Worm (Caenorhabditis elegans) whole organism, L4 larva: ENCODE data around the gene Y37D8A.19.

Source experiments
- D1046.2 ChIP-seq: fragments of 200-800 bp; sonication (Bioruptor generic); IDR thresholded peaks from 2 replicates; pipeline ENCODE4 v1.3.6; 2022; ENCODE audit warnings: missing genetic modification characterization, missing compliant biosample characterization
- F44E2.7 ChIP-seq: fragments of 200-800 bp; sonication (Bioruptor generic); IDR thresholded peaks from 2 replicates; pipeline ENCODE4 v2.1.2; 2022; ENCODE audit warnings: missing genetic modification characterization, missing compliant biosample characterization
- ama-1 ChIP-seq: fragments of 150-350 bp; optimal IDR thresholded peaks from 2 replicates; lab custom pipeline; 2014; ENCODE audit warnings: inconsistent platforms, mixed read lengths
- daf-19 ChIP-seq: fragments of 200-800 bp; sonication (Bioruptor generic); conservative IDR thresholded peaks from 2 replicates; pipeline ENCODE4 v1.3.6; 2022; ENCODE audit warnings: missing genetic modification characterization, missing compliant biosample characterization
- dpl-1 ChIP-seq: fragments of 150-350 bp; optimal IDR thresholded peaks from 2 replicates; lab custom pipeline; 2014; ENCODE audit warnings: missing biosample characterization, missing genetic modification reagents, missing genetic modification characterization
- dve-1 ChIP-seq: sonication (generic microtip); optimal IDR thresholded peaks from 2 replicates; lab custom pipeline; 2017; ENCODE audit warnings: antibody characterized with exemption, mild to moderate bottlenecking, missing genetic modification characterization, missing compliant biosample characterization; ENCODE audit not compliant: insufficient read depth
- nhr-76 ChIP-seq: fragments of 150-350 bp; optimal IDR thresholded peaks from 2 replicates; lab custom pipeline; 2014; ENCODE audit warnings: missing biosample characterization, missing genetic modification characterization
- pha-4 ChIP-seq, 2 experiments: fragments of 150-350 bp in 1 of 2; fragments of 200-800 bp in 1 of 2; sonication (Bioruptor generic) in 1 of 2; IDR thresholded peaks in 1 of 2; optimal IDR thresholded peaks in 1 of 2; 2 replicates each; pipeline versions ENCODE4 v1.3.6 to Lab custom; 2014 to 2022; ENCODE audit warnings: missing genetic modification characterization in 2 of 2, missing genetic modification reagents in 2 of 2, missing biosample characterization in 1 of 2, missing compliant biosample characterization in 1 of 2
- pqm-1 ChIP-seq: sonication (generic microtip); optimal IDR thresholded peaks from 2 replicates; lab custom pipeline; 2017; ENCODE audit warnings: missing biosample characterization, missing genetic modification characterization
- unc-130 ChIP-seq: sonication (generic microtip); optimal IDR thresholded peaks from 2 replicates; lab custom pipeline; 2016; ENCODE audit warnings: missing genetic modification reagents, missing genetic modification characterization, missing compliant biosample characterization
- zag-1 ChIP-seq: fragments of 150-350 bp; optimal IDR thresholded peaks from 2 replicates; lab custom pipeline; 2014; ENCODE audit warnings: missing biosample characterization, missing genetic modification characterization

DNA sequence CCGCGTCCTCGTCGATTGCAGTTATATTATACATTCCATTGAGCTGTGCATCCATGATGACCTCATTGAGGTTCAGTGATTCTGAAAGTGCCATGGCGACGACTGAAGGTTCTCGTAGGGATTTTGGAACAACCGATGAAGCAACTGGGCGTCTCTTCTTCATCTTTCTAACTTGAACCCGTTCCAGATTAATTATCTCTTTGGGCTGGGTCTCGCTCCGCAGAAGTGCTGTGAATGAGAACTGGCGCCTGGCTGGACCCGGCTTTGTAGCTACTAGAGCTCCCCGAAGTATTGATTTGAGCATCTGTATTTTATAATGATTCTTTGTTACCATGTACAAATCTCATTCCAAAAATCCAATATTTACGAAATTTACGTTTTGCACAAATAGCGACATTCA, 47.9 kb downstream of the Y37D8A.19 start, which contains the start of gene ZK1010.2:
- TF ChIP-seq nhr-76 (tag; lab: Kevin White, UChicago) (no peak), pqm-1 (tag; lab: Kevin White, UChicago) (no peak), pha-4 (GFP tag; IDR thresholded peaks at IDR 0.05; lab: Robert Waterston, UW) (peak; percentile 64; the same call in 1 of the 2 replicates), pha-4 (tag; optimal IDR thresholded peaks at IDR 0.05; lab: Kevin White, UChicago) (no peak), daf-19 (GFP tag; lab: Robert Waterston, UW) (no peak), dve-1 (tag; lab: Kevin White, UChicago) (no peak), unc-130 (GFP tag; lab: Kevin White, UChicago) (no peak), ama-1 (no peak), D1046.2 (GFP tag; lab: Robert Waterston, UW) (0 out of 2 replicates have a peak, but pooled peaks have one; percentile 57), F44E2.7 (no peak), dpl-1 (GFP tag; lab: Kevin White, UChicago) (no peak), zag-1 (no peak)
